Worm (Caenorhabditis elegans) whole organism, L2 larva: ENCODE results near the gene nspe-4.

Source experiments
- R02D3.7 ChIP-seq: fragments of 150-350 bp; optimal IDR thresholded peaks from 2 replicates; lab custom pipeline; 2014; ENCODE audit warnings: missing biosample characterization, missing genetic modification characterization
- alr-1 ChIP-seq: fragments of 150-350 bp; optimal IDR thresholded peaks from 2 replicates; lab custom pipeline; 2014; ENCODE audit warnings: missing biosample characterization, missing genetic modification characterization
- ceh-16 ChIP-seq: fragments of 150-350 bp; optimal IDR thresholded peaks from 2 replicates; lab custom pipeline; 2014; ENCODE audit warnings: missing biosample characterization, missing genetic modification characterization
- lin-11 ChIP-seq: fragments of 150-350 bp; sonication (generic microtip); optimal IDR thresholded peaks from 2 replicates; lab custom pipeline; 2014; ENCODE audit warnings: missing biosample characterization, missing genetic modification characterization, inconsistent platforms, mixed read lengths
- lin-39 ChIP-seq: fragments of 150-350 bp; optimal IDR thresholded peaks from 2 replicates; lab custom pipeline; 2014; ENCODE audit warnings: missing biosample characterization, missing genetic modification reagents, missing genetic modification characterization
- lsy-2 ChIP-seq, 2 experiments: fragments of 150-350 bp in 1 of 2; sonication (generic microtip) in 1 of 2; optimal IDR thresholded peaks; 2 replicates each; lab custom pipeline; 2014 to 2017; ENCODE audit warnings: missing biosample characterization in 2 of 2, missing genetic modification characterization in 2 of 2
- nhr-11 ChIP-seq: fragments of 150-350 bp; optimal IDR thresholded peaks from 2 replicates; lab custom pipeline; 2014; ENCODE audit warnings: missing biosample characterization, missing genetic modification characterization
- nhr-12 ChIP-seq: fragments of 150-350 bp; optimal IDR thresholded peaks from 2 replicates; lab custom pipeline; 2014; ENCODE audit warnings: missing biosample characterization, missing genetic modification characterization
- nhr-23 ChIP-seq: fragments of 150-350 bp; optimal IDR thresholded peaks from 2 replicates; lab custom pipeline; 2014; ENCODE audit warnings: missing biosample characterization, missing genetic modification reagents, missing genetic modification characterization
- nhr-25 ChIP-seq: fragments of 150-350 bp; sonication (generic microtip); optimal IDR thresholded peaks from 3 replicates; lab custom pipeline; 2014; ENCODE audit warnings: missing biosample characterization, missing genetic modification characterization
- skn-1 ChIP-seq: sonication (generic microtip); optimal IDR thresholded peaks from 2 replicates; lab custom pipeline; 2017; ENCODE audit warnings: missing biosample characterization, missing genetic modification characterization
- sma-3 ChIP-seq: sonication (generic microtip); optimal IDR thresholded peaks from 2 replicates; lab custom pipeline; 2016; ENCODE audit warnings: missing genetic modification reagents, missing genetic modification characterization, missing compliant biosample characterization
- ztf-11 ChIP-seq: sonication (generic microtip); optimal IDR thresholded peaks from 2 replicates; lab custom pipeline; 2017; ENCODE audit warnings: missing biosample characterization, missing genetic modification characterization

- TF ChIP-seq lsy-2 (tag; optimal IDR thresholded peaks at IDR 0.05; lab: Kevin White, UChicago) (no peak), lin-39 (tag; lab: Kevin White, UChicago) (no peak), sma-3 (no peak), ztf-11 (tag; lab: Kevin White, UChicago) (no peak), R02D3.7 (tag; lab: Kevin White, UChicago) (no peak), ceh-16 (tag; lab: Kevin White, UChicago) (no peak), nhr-23 (tag; lab: Kevin White, UChicago) (no peak), nhr-12 (tag; lab: Kevin White, UChicago) (no peak), nhr-11 (tag; lab: Kevin White, UChicago) (no peak), alr-1 (no peak), skn-1 (tag; lab: Kevin White, UChicago) (no peak), nhr-25 (tag; lab: Kevin White, UChicago) (no peak), lin-11 (tag; lab: Kevin White, UChicago) (no peak)
These were observed 8.4 kb downstream of the nspe-4 start, which contains the start of gene nspe-1 for ce11 chrII:12620764-12621163.
